Fruit fly (Drosophila melanogaster) whole organism, prepupa: ENCODE results near the gene CG32137.

Experiments
- Blimp-1 ChIP-seq: fragments of 200-800 bp; sonication (Bioruptor generic); optimal IDR thresholded peaks from 3 replicates; lab custom pipeline; 2017; ENCODE audit warnings: missing biosample characterization, missing genetic modification characterization, mild to moderate bottlenecking, moderate library complexity, missing genetic modification reagents
- CG11294 ChIP-seq: fragments of 200-800 bp; sonication (Bioruptor generic); IDR thresholded peaks from 2 replicates; pipeline ENCODE4 v1.3.6; 2022; ENCODE audit warnings: missing biosample characterization, missing genetic modification characterization
- CG11762 ChIP-seq: fragments of 200-800 bp; sonication (Bioruptor generic); optimal IDR thresholded peaks from 3 replicates; lab custom pipeline; 2016; ENCODE audit warnings: missing biosample characterization, missing genetic modification characterization; ENCODE audit not compliant: insufficient read depth
- CG11902 ChIP-seq: fragments of 200-800 bp; sonication (Bioruptor generic); optimal IDR thresholded peaks from 3 replicates; lab custom pipeline; 2016; ENCODE audit warnings: missing biosample characterization, missing genetic modification characterization
- CG15336 ChIP-seq: fragments of 200-800 bp; sonication (Bioruptor generic); IDR thresholded peaks from 2 replicates; pipeline ENCODE4 v1.3.6; 2022; ENCODE audit warnings: missing biosample characterization, missing genetic modification characterization
- CG1621 ChIP-seq: fragments of 200-800 bp; sonication (Bioruptor generic); optimal IDR thresholded peaks from 3 replicates; lab custom pipeline; 2018; ENCODE audit warnings: missing biosample characterization, mild to moderate bottlenecking, missing genetic modification characterization
- CG32006 ChIP-seq: fragments of 200-800 bp; sonication (Bioruptor generic); optimal IDR thresholded peaks from 3 replicates; lab custom pipeline; 2017; ENCODE audit warnings: missing biosample characterization, mild to moderate bottlenecking, missing genetic modification characterization
- CG34406 ChIP-seq: fragments of 200-800 bp; sonication (Bioruptor generic); optimal IDR thresholded peaks from 3 replicates; lab custom pipeline; 2016; ENCODE audit warnings: missing biosample characterization, missing genetic modification characterization
- CG3919 ChIP-seq: fragments of 200-800 bp; sonication (Bioruptor generic); optimal IDR thresholded peaks from 3 replicates; lab custom pipeline; 2016; ENCODE audit warnings: missing biosample characterization, missing genetic modification characterization
- CG4318 ChIP-seq: fragments of 200-800 bp; sonication (Bioruptor generic); optimal IDR thresholded peaks from 3 replicates; lab custom pipeline; 2017; ENCODE audit warnings: missing biosample characterization, mild to moderate bottlenecking, missing genetic modification characterization
- CG6276 ChIP-seq: fragments of 200-800 bp; sonication (Bioruptor generic); optimal IDR thresholded peaks from 2 replicates; lab custom pipeline; 2017; ENCODE audit warnings: missing biosample characterization, mild to moderate bottlenecking, missing genetic modification characterization
- CG6792 ChIP-seq: fragments of 200-800 bp; sonication (Bioruptor generic); optimal IDR thresholded peaks from 3 replicates; lab custom pipeline; 2016; ENCODE audit warnings: missing biosample characterization, missing genetic modification characterization
- CG7368 ChIP-seq: fragments of 200-800 bp; sonication (Bioruptor generic); optimal IDR thresholded peaks from 3 replicates; lab custom pipeline; 2016; ENCODE audit warnings: missing biosample characterization, missing genetic modification characterization
- CG8119 ChIP-seq: fragments of 200-800 bp; sonication (Bioruptor generic); IDR thresholded peaks from 3 replicates; pipeline ENCODE4 v1.3.6; 2022; ENCODE audit warnings: missing biosample characterization, missing genetic modification characterization
- CG8319 ChIP-seq: fragments of 200-800 bp; sonication (Bioruptor generic); optimal IDR thresholded peaks from 3 replicates; lab custom pipeline; 2016; ENCODE audit warnings: missing biosample characterization, missing genetic modification characterization
- CG8632 ChIP-seq: fragments of 200-800 bp; sonication (Bioruptor generic); optimal IDR thresholded peaks from 3 replicates; lab custom pipeline; 2016; ENCODE audit warnings: missing biosample characterization, missing genetic modification characterization
- CG9139 ChIP-seq: fragments of 200-800 bp; sonication (Bioruptor generic); optimal IDR thresholded peaks from 3 replicates; lab custom pipeline; 2017; ENCODE audit warnings: missing biosample characterization, mild to moderate bottlenecking, missing genetic modification characterization
- Eip75B ChIP-seq: fragments of 200-800 bp; sonication (Bioruptor generic); optimal IDR thresholded peaks from 3 replicates; lab custom pipeline; 2016; ENCODE audit warnings: missing biosample characterization, missing genetic modification characterization
- Eip78C ChIP-seq: fragments of 200-800 bp; sonication (Bioruptor generic); peaks from one replicate; lab custom pipeline; 2016; ENCODE audit warnings: missing biosample characterization, missing genetic modification characterization
- Eip93F ChIP-seq: fragments of 200-800 bp; sonication (Bioruptor generic); optimal IDR thresholded peaks from 2 replicates; lab custom pipeline; 2016; ENCODE audit warnings: missing biosample characterization, mild to moderate bottlenecking, missing genetic modification characterization
- Ets21C ChIP-seq: fragments of 200-800 bp; sonication (Bioruptor generic); optimal IDR thresholded peaks from 3 replicates; lab custom pipeline; 2016; ENCODE audit warnings: missing biosample characterization, missing genetic modification characterization
- Hr38 ChIP-seq: sonication (Bioruptor generic); optimal IDR thresholded peaks from 2 replicates; lab custom pipeline; 2016; ENCODE audit warnings: missing biosample characterization, missing genetic modification characterization
- Lpt ChIP-seq: fragments of 200-800 bp; sonication (Bioruptor generic); optimal IDR thresholded peaks from 3 replicates; lab custom pipeline; 2016; ENCODE audit warnings: missing biosample characterization, missing genetic modification characterization
- OdsH ChIP-seq: fragments of 200-800 bp; sonication (Bioruptor generic); optimal IDR thresholded peaks from 3 replicates; lab custom pipeline; 2016; ENCODE audit warnings: missing biosample characterization, missing genetic modification characterization
- Smox ChIP-seq: fragments of 200-800 bp; sonication (Bioruptor generic); optimal IDR thresholded peaks from 3 replicates; lab custom pipeline; 2016; ENCODE audit warnings: missing biosample characterization, missing genetic modification characterization
- Sox14 ChIP-seq: fragments of 200-800 bp; sonication (Bioruptor generic); optimal IDR thresholded peaks from 3 replicates; lab custom pipeline; 2016; ENCODE audit warnings: missing biosample characterization, missing genetic modification characterization
- achi ChIP-seq: fragments of 200-800 bp; sonication (Bioruptor generic); optimal IDR thresholded peaks from 3 replicates; lab custom pipeline; 2016; ENCODE audit warnings: missing biosample characterization, missing genetic modification characterization
- acj6 ChIP-seq: fragments of 200-800 bp; sonication (Bioruptor generic); optimal IDR thresholded peaks from 3 replicates; lab custom pipeline; 2016; ENCODE audit warnings: missing biosample characterization, missing genetic modification characterization
- dac ChIP-seq: fragments of 200-800 bp; sonication (Bioruptor generic); optimal IDR thresholded peaks from 2 replicates; lab custom pipeline; 2017; ENCODE audit warnings: missing biosample characterization, mild to moderate bottlenecking, missing genetic modification characterization
- dsx ChIP-seq: fragments of 200-800 bp; optimal IDR thresholded peaks from 3 replicates; lab custom pipeline; 2019; ENCODE audit warnings: missing biosample characterization, mild to moderate bottlenecking, missing genetic modification characterization, moderate library complexity; ENCODE audit not compliant: poor library complexity, severe bottlenecking
- eg ChIP-seq: fragments of 200-800 bp; sonication (Bioruptor generic); IDR thresholded peaks from 3 replicates; pipeline ENCODE4 v1.3.6; 2022; ENCODE audit warnings: missing biosample characterization, missing genetic modification characterization
- esn ChIP-seq: fragments of 200-800 bp; sonication (Bioruptor generic); optimal IDR thresholded peaks from 2 replicates; lab custom pipeline; 2016; ENCODE audit warnings: missing biosample characterization, mild to moderate bottlenecking, missing genetic modification characterization, moderate library complexity
- fkh ChIP-seq: fragments of 200-800 bp; sonication (Bioruptor generic); optimal IDR thresholded peaks from 3 replicates; lab custom pipeline; 2017; ENCODE audit warnings: missing biosample characterization, mild to moderate bottlenecking, missing genetic modification characterization, moderate library complexity
- pdm3 ChIP-seq: fragments of 200-800 bp; sonication (Bioruptor generic); optimal IDR thresholded peaks from 3 replicates; lab custom pipeline; 2016; ENCODE audit warnings: missing biosample characterization, missing genetic modification characterization
- spab ChIP-seq: fragments of 200-800 bp; sonication (Bioruptor generic); optimal IDR thresholded peaks from 2 replicates; lab custom pipeline; 2017; ENCODE audit warnings: missing biosample characterization, mild to moderate bottlenecking, missing genetic modification characterization, missing genetic modification reagents
- vri ChIP-seq: fragments of 200-800 bp; sonication (Bioruptor generic); optimal IDR thresholded peaks from 3 replicates; lab custom pipeline; 2016; ENCODE audit warnings: missing biosample characterization, mild to moderate bottlenecking, missing genetic modification characterization

The CG32137 gene

dm6 chr3L:13949440-13950066, 10.5 kb downstream of the CG32137 start (continued):
- peak; percentile 44 for TF ChIP-seq CG6792
- TF ChIP-seq CG32006 (GFP tag; lab: Kevin White, UChicago), result peak; percentile 34
- TF ChIP-seq CG15336 (GFP tag; lab: Robert Waterston, UW), result peak; percentile 87
- TF ChIP-seq CG7368 (GFP tag; lab: Kevin White, UChicago), result no peak
- TF ChIP-seq Eip78C (GFP tag; lab: Kevin White, UChicago), result peak; percentile 80
- TF ChIP-seq Eip93F (GFP tag; lab: Kevin White, UChicago), result no peak
- TF ChIP-seq CG11294 (GFP tag; lab: Robert Waterston, UW), result no peak
- peak; percentile 35 for TF ChIP-seq pdm3 (GFP tag; lab: Kevin White, UChicago)
- TF ChIP-seq Smox (GFP tag; lab: Kevin White, UChicago), result peak; percentile 36
- TF ChIP-seq OdsH (GFP tag; lab: Kevin White, UChicago), result no peak

- no peak for TF ChIP-seq CG8119 (GFP tag; lab: Robert Waterston, UW)
- no peak for TF ChIP-seq CG6276 (GFP tag; lab: Kevin White, UChicago)
- peak; percentile 7 for TF ChIP-seq fkh (GFP tag; lab: Kevin White, UChicago)
- TF ChIP-seq CG6792, result no peak
- TF ChIP-seq vri (GFP tag; lab: Kevin White, UChicago), result peak; percentile 59
Observed at dm6 chr3L:13951564-13951963, 12.5 kb downstream of the CG32137 start.

DNA sequence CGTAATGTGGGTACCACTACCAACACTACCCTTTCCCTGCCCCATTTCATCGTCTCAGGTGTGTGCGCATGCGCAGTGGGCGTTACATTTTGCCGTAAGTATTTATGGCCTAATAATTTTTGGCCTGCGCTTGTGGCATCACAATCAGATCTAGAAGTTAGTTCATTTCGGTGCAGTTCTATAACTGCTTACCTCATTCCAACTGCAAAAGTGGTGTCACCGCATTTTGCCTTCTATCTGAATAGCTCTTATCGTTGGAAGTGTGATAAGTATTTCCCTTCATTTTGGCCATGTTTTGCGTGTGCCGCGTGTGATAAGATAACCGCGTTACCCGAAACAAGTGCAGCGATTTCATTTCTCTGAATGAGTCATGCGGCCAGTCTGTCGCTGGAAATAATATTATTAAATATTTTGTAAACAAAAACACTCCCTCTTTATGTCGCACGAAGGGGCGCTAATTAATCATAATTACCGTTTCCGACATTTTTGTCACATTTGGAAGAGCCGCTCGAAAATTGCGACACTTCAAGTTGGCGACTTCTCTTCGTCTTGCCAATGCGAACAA, 13.5 kb downstream of the CG32137 start:
- TF ChIP-seq esn (GFP tag; lab: Kevin White, UChicago) (peak; percentile 8), dsx (no peak), CG3919 (no peak), Eip78C (GFP tag; lab: Kevin White, UChicago) (peak; percentile 38), CG6792 (no peak), CG8632 (GFP tag; lab: Kevin White, UChicago) (no peak), Eip75B (GFP tag; lab: Kevin White, UChicago) (no peak), CG11902 (GFP tag; lab: Kevin White, UChicago) (no peak), spab (GFP tag; lab: Kevin White, UChicago) (no peak), CG4318 (GFP tag; lab: Kevin White, UChicago) (no peak), Eip93F (GFP tag; lab: Kevin White, UChicago) (peak; percentile 80), CG34406 (GFP tag; lab: Kevin White, UChicago) (no peak), Ets21C (GFP tag; lab: Kevin White, UChicago) (no peak), dac (no peak), vri (GFP tag; lab: Kevin White, UChicago) (peak; percentile 96), Blimp-1 (no peak), acj6 (GFP tag; lab: Kevin White, UChicago) (no peak), CG1621 (tag; lab: Kevin White, UChicago) (no peak), Sox14 (GFP tag; lab: Kevin White, UChicago) (no peak), CG9139 (GFP tag; lab: Kevin White, UChicago) (no peak), CG11762 (GFP tag; lab: Kevin White, UChicago) (no peak), eg (GFP tag; lab: Robert Waterston, UW) (no peak), CG8319 (GFP tag; lab: Kevin White, UChicago) (no peak), Lpt (GFP tag; lab: Kevin White, UChicago) (no peak), Hr38 (GFP tag; lab: Kevin White, UChicago) (no peak)

- TF ChIP-seq achi (GFP tag; lab: Kevin White, UChicago) (no peak), CG9139 (GFP tag; lab: Kevin White, UChicago) (no peak), CG3919 (no peak), CG8119 (GFP tag; lab: Robert Waterston, UW) (no peak), CG32006 (GFP tag; lab: Kevin White, UChicago) (no peak)
- TF ChIP-seq, all 60 proteins: peak for 0
Observed at dm6 chr3L:13956667-13957066, 17.6 kb downstream of the CG32137 start.
